Worm (Caenorhabditis elegans): ENCODE measurements around the gene F52B10.3.

F52B10.3 gene

ce11 chrX:2893026-2893662 lies 5.0 kb downstream of the F52B10.3 start (continued):
- no peak for TF ChIP-seq ztf-4 (tag; optimal IDR thresholded peaks at IDR 0.05)
- no peak for TF ChIP-seq snpc-4 (tag; optimal IDR thresholded peaks at IDR 0.05)
- peak; percentile 84 for TF ChIP-seq sma-9 (GFP tag; optimal IDR thresholded peaks at IDR 0.05)
- no peak for TF ChIP-seq sma-9 (tag; optimal IDR thresholded peaks at IDR 0.05)
- TF ChIP-seq skn-1 (tag; optimal IDR thresholded peaks at IDR 0.05): no peak
- TF ChIP-seq nhr-25 (tag; optimal IDR thresholded peaks at IDR 0.05): peak; percentile 82

ce11 chrX:2891879-2892278 lies 6.3 kb downstream of the F52B10.3 start:
- no peak for TF ChIP-seq nhr-11 (tag; optimal IDR thresholded peaks at IDR 0.05)
- TF ChIP-seq R02D3.7 (tag; optimal IDR thresholded peaks at IDR 0.05): no peak
- TF ChIP-seq snpc-4 (tag; optimal IDR thresholded peaks at IDR 0.05): peak; percentile 92

ce11 chrX:2891141-2891739 lies 6.9 kb downstream of the F52B10.3 start, which contains the start of gene B0410.3:
Gene B0410.3 (minus strand): TSS chrX:2891491.
- TF ChIP-seq dmd-4 (tag; optimal IDR thresholded peaks at IDR 0.05): no peak
- no peak for TF ChIP-seq lin-39 (tag; optimal IDR thresholded peaks at IDR 0.05)
- TF ChIP-seq crh-2 (tag; optimal IDR thresholded peaks at IDR 0.05): peak; percentile 53
- peak; percentile 74 for TF ChIP-seq sma-3 (GFP tag; optimal IDR thresholded peaks at IDR 0.05)
- peak; percentile 65 for TF ChIP-seq egl-27 (tag; optimal IDR thresholded peaks at IDR 0.05)
- TF ChIP-seq ceh-82 (tag; optimal IDR thresholded peaks at IDR 0.05): no peak
- no peak for TF ChIP-seq unc-62 (GFP tag; optimal IDR thresholded peaks at IDR 0.05)
- TF ChIP-seq mab-5 (tag; optimal IDR thresholded peaks at IDR 0.05): no peak
- no peak for TF ChIP-seq nhr-11 (tag; optimal IDR thresholded peaks at IDR 0.05)
- TF ChIP-seq lsy-2 (tag; optimal IDR thresholded peaks at IDR 0.05): peak in 1 of 2 experiments; percentile 47
- no peak for TF ChIP-seq gmeb-1 (tag; optimal IDR thresholded peaks at IDR 0.05)
- no peak for TF ChIP-seq ztf-1 (GFP tag; conservative IDR thresholded peaks at IDR 0.05)
- TF ChIP-seq F13H6.1 (tag; optimal IDR thresholded peaks at IDR 0.05): peak; percentile 31
- no peak for TF ChIP-seq R02D3.7 (tag; optimal IDR thresholded peaks at IDR 0.05)
- TF ChIP-seq ztf-4 (tag; optimal IDR thresholded peaks at IDR 0.05): peak; percentile 58
- no peak for TF ChIP-seq nhr-77 (tag; optimal IDR thresholded peaks at IDR 0.05)
- TF ChIP-seq elt-3 (tag; optimal IDR thresholded peaks at IDR 0.05): no peak
- no peak for TF ChIP-seq snpc-4 (tag; optimal IDR thresholded peaks at IDR 0.05)
- peak; percentile 53 to 66 for TF ChIP-seq mdl-1 (tag; optimal IDR thresholded peaks at IDR 0.05)
- TF ChIP-seq nhr-129 (tag; optimal IDR thresholded peaks at IDR 0.05): peak; percentile 90
- peak; percentile 81 for TF ChIP-seq blmp-1 (tag; optimal IDR thresholded peaks at IDR 0.05; ENCODE audit: insufficient read depth)
- peak; percentile 94 for TF ChIP-seq sma-9 (GFP tag; optimal IDR thresholded peaks at IDR 0.05)
- TF ChIP-seq sma-9 (tag; optimal IDR thresholded peaks at IDR 0.05): no peak
- no peak for TF ChIP-seq lin-11 (tag; optimal IDR thresholded peaks at IDR 0.05)
- no peak for TF ChIP-seq fos-1 (tag; optimal IDR thresholded peaks at IDR 0.05)
- TF ChIP-seq elt-1 (tag; optimal IDR thresholded peaks at IDR 0.05): no peak
- TF ChIP-seq nhr-25 (tag; optimal IDR thresholded peaks at IDR 0.05): peak; percentile 92
- no peak for TF ChIP-seq mbf-1 (tag; optimal IDR thresholded peaks at IDR 0.05)
- no peak for TF ChIP-seq nhr-237 (tag; optimal IDR thresholded peaks at IDR 0.05)
- no peak for TF ChIP-seq ztf-11 (tag; optimal IDR thresholded peaks at IDR 0.05)
- TF ChIP-seq nhr-12 (tag; optimal IDR thresholded peaks at IDR 0.05): no peak
- no peak for TF ChIP-seq unc-39 (tag; optimal IDR thresholded peaks at IDR 0.05)
- TF ChIP-seq unc-55 (GFP tag; optimal IDR thresholded peaks at IDR 0.05): no peak
- TF ChIP-seq nhr-6 (tag; optimal IDR thresholded peaks at IDR 0.05): peak; percentile 51
- no peak for TF ChIP-seq lin-13 (GFP tag; optimal IDR thresholded peaks at IDR 0.05)
- TF ChIP-seq ZK546.5 (tag; optimal IDR thresholded peaks at IDR 0.05): no peak
- no peak for TF ChIP-seq skn-1 (tag; optimal IDR thresholded peaks at IDR 0.05)
- peak; percentile 75 for TF ChIP-seq ama-1 (optimal IDR thresholded peaks at IDR 0.05)
- TF ChIP-seq zag-1 (tag; optimal IDR thresholded peaks at IDR 0.05): no peak
- TF ChIP-seq aly-2 (tag; optimal IDR thresholded peaks at IDR 0.05): no peak
- peak; percentile 17 for TF ChIP-seq C34F6.9 (tag; optimal IDR thresholded peaks at IDR 0.05)
- TF ChIP-seq peb-1 (tag; optimal IDR thresholded peaks at IDR 0.05): no peak
- no peak for TF ChIP-seq nhr-23 (tag; optimal IDR thresholded peaks at IDR 0.05)
- TF ChIP-seq Y55F3AM.14 (GFP tag; optimal IDR thresholded peaks at IDR 0.05): no peak
- TF ChIP-seq nhr-10 (tag; optimal IDR thresholded peaks at IDR 0.05): no peak
- peak; percentile 94 for TF ChIP-seq nhr-21 (tag; optimal IDR thresholded peaks at IDR 0.05)
- no peak for TF ChIP-seq ceh-16 (tag; optimal IDR thresholded peaks at IDR 0.05)
- no peak for TF ChIP-seq alr-1 (tag; optimal IDR thresholded peaks at IDR 0.05)
- peak; percentile 59 for TF ChIP-seq sem-4 (tag; optimal IDR thresholded peaks at IDR 0.05)
